Fruit fly (Drosophila melanogaster) whole organism, prepupa: ENCODE data around the gene Uxs.

ENCODE experiments used
- CG11902 ChIP-seq: fragments of 200-800 bp; sonication (Bioruptor generic); optimal IDR thresholded peaks from 3 replicates; lab custom pipeline; 2016; ENCODE audit warnings: missing biosample characterization, missing genetic modification characterization
- CG6792 ChIP-seq: fragments of 200-800 bp; sonication (Bioruptor generic); optimal IDR thresholded peaks from 3 replicates; lab custom pipeline; 2016; ENCODE audit warnings: missing biosample characterization, missing genetic modification characterization
- Eip78C ChIP-seq: fragments of 200-800 bp; sonication (Bioruptor generic); peaks from one replicate; lab custom pipeline; 2016; ENCODE audit warnings: missing biosample characterization, missing genetic modification characterization
- Eip93F ChIP-seq: fragments of 200-800 bp; sonication (Bioruptor generic); optimal IDR thresholded peaks from 2 replicates; lab custom pipeline; 2016; ENCODE audit warnings: missing biosample characterization, mild to moderate bottlenecking, missing genetic modification characterization
- Ets96B ChIP-seq: fragments of 200-800 bp; optimal IDR thresholded peaks from 2 replicates; lab custom pipeline; 2019; ENCODE audit warnings: missing biosample characterization, mild to moderate bottlenecking, missing genetic modification characterization, moderate library complexity
- Hr4 ChIP-seq: fragments of 200-800 bp; sonication (Bioruptor generic); optimal IDR thresholded peaks from 3 replicates; lab custom pipeline; 2016; ENCODE audit warnings: missing biosample characterization, missing genetic modification characterization
- acj6 ChIP-seq: fragments of 200-800 bp; sonication (Bioruptor generic); optimal IDR thresholded peaks from 3 replicates; lab custom pipeline; 2016; ENCODE audit warnings: missing biosample characterization, missing genetic modification characterization
- cyc ChIP-seq: fragments of 200-800 bp; sonication (Bioruptor generic); optimal IDR thresholded peaks from 3 replicates; lab custom pipeline; 2016; ENCODE audit warnings: missing biosample characterization, missing genetic modification characterization
- dac ChIP-seq: fragments of 200-800 bp; sonication (Bioruptor generic); optimal IDR thresholded peaks from 2 replicates; lab custom pipeline; 2017; ENCODE audit warnings: missing biosample characterization, mild to moderate bottlenecking, missing genetic modification characterization
- dsx ChIP-seq: fragments of 200-800 bp; optimal IDR thresholded peaks from 3 replicates; lab custom pipeline; 2019; ENCODE audit warnings: missing biosample characterization, mild to moderate bottlenecking, missing genetic modification characterization, moderate library complexity; ENCODE audit not compliant: poor library complexity, severe bottlenecking
- fd85E ChIP-seq: fragments of 200-800 bp; sonication (Bioruptor generic); optimal IDR thresholded peaks from 3 replicates; lab custom pipeline; 2016; ENCODE audit warnings: missing biosample characterization, missing genetic modification characterization
- lz ChIP-seq: fragments of 200-800 bp; sonication (Bioruptor generic); optimal IDR thresholded peaks from 3 replicates; lab custom pipeline; 2016; ENCODE audit warnings: missing biosample characterization, missing genetic modification characterization

- TF ChIP-seq dsx (GFP tag; lab: Kevin White, UChicago) (no peak), cyc (GFP tag; lab: Kevin White, UChicago) (no peak), CG11902 (GFP tag; lab: Kevin White, UChicago) (no peak), dac (GFP tag; lab: Kevin White, UChicago) (no peak), Hr4 (no peak), CG6792 (GFP tag; lab: Kevin White, UChicago) (no peak), acj6 (GFP tag; lab: Kevin White, UChicago) (no peak), Ets96B (no peak), lz (GFP tag; lab: Kevin White, UChicago) (no peak), Eip93F (no peak), fd85E (GFP tag; lab: Kevin White, UChicago) (no peak), Eip78C (GFP tag; lab: Kevin White, UChicago) (no peak)
Observed at dm6 chr3L:8187397-8187811, 6.7 kb downstream of the Uxs start.
